Worm (Caenorhabditis elegans) whole organism, L4 larva: ENCODE data around the gene ugt-66.

Experiments
- F26F4.8 ChIP-seq: fragments of 200-800 bp; sonication (Bioruptor generic); conservative IDR thresholded peaks from 2 replicates; pipeline ENCODE4 v1.3.6; 2022; ENCODE audit warnings: missing genetic modification characterization, missing compliant biosample characterization
- F37D6.2 ChIP-seq: sonication (generic microtip); optimal IDR thresholded peaks from 2 replicates; lab custom pipeline; 2016; ENCODE audit warnings: mild to moderate bottlenecking, missing genetic modification characterization, missing compliant biosample characterization
- F44E2.7 ChIP-seq: fragments of 200-800 bp; sonication (Bioruptor generic); IDR thresholded peaks from 2 replicates; pipeline ENCODE4 v2.1.2; 2022; ENCODE audit warnings: missing genetic modification characterization, missing compliant biosample characterization
- T20F7.1 ChIP-seq: fragments of 200-800 bp; sonication (Bioruptor generic); optimal IDR thresholded peaks from 2 replicates; lab custom pipeline; 2018; ENCODE audit warnings: mild to moderate bottlenecking, missing genetic modification characterization, missing compliant biosample characterization
- T26A8.4 ChIP-seq: fragments of 200-800 bp; sonication (Bioruptor generic); IDR thresholded peaks from 2 replicates; pipeline ENCODE4 v1.3.6; 2022; ENCODE audit warnings: missing genetic modification characterization, missing compliant biosample characterization
- aly-2 ChIP-seq: sonication (generic microtip); optimal IDR thresholded peaks from 2 replicates; lab custom pipeline; 2018; ENCODE audit warnings: missing biosample characterization, missing genetic modification characterization
- ama-1 ChIP-seq: fragments of 150-350 bp; optimal IDR thresholded peaks from 2 replicates; lab custom pipeline; 2014; ENCODE audit warnings: inconsistent platforms, mixed read lengths
- attf-4 ChIP-seq: sonication (generic microtip); optimal IDR thresholded peaks from 3 replicates; lab custom pipeline; 2017; ENCODE audit warnings: missing biosample characterization, missing genetic modification characterization
- ceh-28 ChIP-seq: fragments of 150-350 bp; optimal IDR thresholded peaks from 2 replicates; lab custom pipeline; 2014; ENCODE audit warnings: missing biosample characterization, missing genetic modification reagents, missing genetic modification characterization
- ceh-32 ChIP-seq: sonication (generic microtip); optimal IDR thresholded peaks from 2 replicates; lab custom pipeline; 2016; ENCODE audit warnings: mild to moderate bottlenecking, missing genetic modification characterization, missing compliant biosample characterization; ENCODE audit not compliant: poor library complexity
- ceh-44 ChIP-seq: fragments of 200-800 bp; sonication (Bioruptor generic); IDR thresholded peaks from 2 replicates; pipeline ENCODE4 v1.3.6; 2022; ENCODE audit warnings: missing genetic modification reagents, missing genetic modification characterization, missing compliant biosample characterization
- ceh-82 ChIP-seq: sonication (generic microtip); optimal IDR thresholded peaks from 2 replicates; lab custom pipeline; 2017; ENCODE audit warnings: missing biosample characterization, missing genetic modification characterization
- daf-16 ChIP-seq, 3 experiments: sonication (generic microtip); optimal IDR thresholded peaks; 2 replicates each; lab custom pipeline; 2016 to 2017; ENCODE audit warnings: missing genetic modification characterization in 3 of 3, missing genetic modification reagents in 3 of 3, mild to moderate bottlenecking in 2 of 3, missing compliant biosample characterization in 2 of 3, missing biosample characterization in 1 of 3, moderate library complexity in 1 of 3
- dmd-8 ChIP-seq: fragments of 200-800 bp; sonication (Bioruptor generic); IDR thresholded peaks from 2 replicates; pipeline ENCODE4 v1.3.6; 2022; ENCODE audit warnings: missing genetic modification characterization, missing compliant biosample characterization
- duxl-1 ChIP-seq: sonication (generic microtip); optimal IDR thresholded peaks from 2 replicates; lab custom pipeline; 2016; ENCODE audit warnings: mild to moderate bottlenecking, missing genetic modification characterization, moderate library complexity, missing compliant biosample characterization; ENCODE audit not compliant: poor library complexity
- egl-27 ChIP-seq: sonication (generic microtip); optimal IDR thresholded peaks from 3 replicates; lab custom pipeline; 2017; ENCODE audit warnings: missing biosample characterization, missing genetic modification reagents, missing genetic modification characterization
- egl-43 ChIP-seq: fragments of 200-800 bp; sonication (Bioruptor generic); IDR thresholded peaks from 2 replicates; pipeline ENCODE4 v1.3.6; 2022; ENCODE audit warnings: missing genetic modification reagents, missing genetic modification characterization, missing compliant biosample characterization
- gei-8 ChIP-seq: fragments of 200-800 bp; sonication (Bioruptor generic); optimal IDR thresholded peaks from 2 replicates; lab custom pipeline; 2018; ENCODE audit warnings: mild to moderate bottlenecking, missing genetic modification characterization, missing compliant biosample characterization
- hif-1 ChIP-seq, 2 experiments: sonication (generic microtip); optimal IDR thresholded peaks; 2 replicates each; lab custom pipeline; 2016 to 2017; ENCODE audit warnings: missing compliant biosample characterization in 2 of 2, missing genetic modification characterization in 2 of 2, missing genetic modification reagents in 2 of 2, missing genotype in 2 of 2, mild to moderate bottlenecking in 1 of 2
- hlh-11 ChIP-seq: fragments of 200-800 bp; sonication (Bioruptor generic); optimal IDR thresholded peaks from 2 replicates; lab custom pipeline; 2018; ENCODE audit warnings: mild to moderate bottlenecking, missing genetic modification characterization, missing compliant biosample characterization
- hmg-1.1 ChIP-seq: fragments of 200-800 bp; sonication (Bioruptor generic); IDR thresholded peaks from 2 replicates; pipeline ENCODE4 v1.3.6; 2022; ENCODE audit warnings: missing genetic modification reagents, missing genetic modification characterization, missing compliant biosample characterization
- lim-7 ChIP-seq: fragments of 200-800 bp; sonication (Bioruptor generic); IDR thresholded peaks from 2 replicates; pipeline ENCODE4 v1.3.6; 2022; ENCODE audit warnings: missing genetic modification characterization, missing compliant biosample characterization
- lin-38 ChIP-seq: fragments of 200-800 bp; sonication (Bioruptor generic); IDR thresholded peaks from 2 replicates; pipeline ENCODE4 v1.3.6; 2022; ENCODE audit warnings: missing genetic modification reagents, missing genetic modification characterization, missing compliant biosample characterization
- lir-3 ChIP-seq: sonication (generic microtip); optimal IDR thresholded peaks from 2 replicates; lab custom pipeline; 2016; ENCODE audit warnings: mild to moderate bottlenecking, missing genetic modification characterization, missing compliant biosample characterization
- madf-5 ChIP-seq, 2 experiments: fragments of 200-800 bp; sonication (Bioruptor generic); IDR thresholded peaks; 2 replicates each; pipeline ENCODE4 v1.3.6; 2022; ENCODE audit warnings: missing compliant biosample characterization in 2 of 2, missing genetic modification characterization in 2 of 2
- mdl-1 ChIP-seq, 2 experiments: fragments of 150-350 bp in 1 of 2; sonication (generic microtip) in 1 of 2; optimal IDR thresholded peaks; 2 replicates each; lab custom pipeline; 2014 to 2017; ENCODE audit warnings: missing biosample characterization in 2 of 2, missing genetic modification characterization in 2 of 2
- mes-2 ChIP-seq: sonication (generic microtip); optimal IDR thresholded peaks from 2 replicates; lab custom pipeline; 2016; ENCODE audit warnings: missing genotype, mild to moderate bottlenecking, missing genetic modification characterization, missing compliant biosample characterization; ENCODE audit not compliant: poor library complexity, severe bottlenecking
- mxl-2 ChIP-seq: fragments of 200-800 bp; sonication (Bioruptor generic); conservative IDR thresholded peaks from 2 replicates; pipeline ENCODE4 v1.3.6; 2022; ENCODE audit warnings: missing genetic modification reagents, missing genetic modification characterization, missing compliant biosample characterization
- mxl-3 ChIP-seq: fragments of 200-800 bp; sonication (Bioruptor generic); optimal IDR thresholded peaks from 2 replicates; lab custom pipeline; 2018; ENCODE audit warnings: mild to moderate bottlenecking, missing genetic modification characterization, missing compliant biosample characterization
- nhr-10 ChIP-seq: fragments of 150-350 bp; optimal IDR thresholded peaks from 2 replicates; lab custom pipeline; 2014; ENCODE audit warnings: missing biosample characterization, missing genetic modification characterization
- nhr-102 ChIP-seq: sonication (generic microtip); optimal IDR thresholded peaks from 2 replicates; lab custom pipeline; 2016; ENCODE audit warnings: mild to moderate bottlenecking, missing genetic modification characterization, moderate library complexity, missing compliant biosample characterization
- nhr-11 ChIP-seq: fragments of 150-350 bp; optimal IDR thresholded peaks from 2 replicates; lab custom pipeline; 2014; ENCODE audit warnings: missing biosample characterization, missing genetic modification characterization
- nhr-111 ChIP-seq: fragments of 200-800 bp; sonication (Bioruptor generic); optimal IDR thresholded peaks from 2 replicates; lab custom pipeline; 2018; ENCODE audit warnings: mild to moderate bottlenecking, missing genetic modification characterization, missing compliant biosample characterization
- nhr-25 ChIP-seq: sonication (generic microtip); optimal IDR thresholded peaks from 2 replicates; lab custom pipeline; 2017; ENCODE audit warnings: missing genetic modification characterization, mild to moderate bottlenecking, missing compliant biosample characterization, antibody characterized with exemption, moderate library complexity, borderline replicate concordance; ENCODE audit not compliant: insufficient read depth
- nhr-28 ChIP-seq: fragments of 150-350 bp; optimal IDR thresholded peaks from 2 replicates; lab custom pipeline; 2014; ENCODE audit warnings: missing biosample characterization, missing genetic modification characterization
- nhr-48 ChIP-seq: sonication (generic microtip); optimal IDR thresholded peaks from 2 replicates; lab custom pipeline; 2016; ENCODE audit warnings: mild to moderate bottlenecking, missing genetic modification characterization, missing compliant biosample characterization
- nhr-77 ChIP-seq: fragments of 150-350 bp; optimal IDR thresholded peaks from 2 replicates; lab custom pipeline; 2014; ENCODE audit warnings: missing biosample characterization, missing genetic modification characterization
- pha-4 ChIP-seq, 2 experiments: fragments of 150-350 bp in 1 of 2; fragments of 200-800 bp in 1 of 2; sonication (Bioruptor generic) in 1 of 2; IDR thresholded peaks in 1 of 2; optimal IDR thresholded peaks in 1 of 2; 2 replicates each; pipeline versions ENCODE4 v1.3.6 to Lab custom; 2014 to 2022; ENCODE audit warnings: missing genetic modification characterization in 2 of 2, missing genetic modification reagents in 2 of 2, missing biosample characterization in 1 of 2, missing compliant biosample characterization in 1 of 2
- pqm-1 ChIP-seq: sonication (generic microtip); optimal IDR thresholded peaks from 2 replicates; lab custom pipeline; 2017; ENCODE audit warnings: missing biosample characterization, missing genetic modification characterization
- rbr-2 ChIP-seq: sonication (generic microtip); optimal IDR thresholded peaks from 2 replicates; lab custom pipeline; 2016; ENCODE audit warnings: missing genotype, missing genetic modification characterization, missing compliant biosample characterization
- set-16 ChIP-seq: fragments of 200-800 bp; sonication (Bioruptor generic); IDR thresholded peaks from 2 replicates; pipeline ENCODE4 v1.3.6; 2022; ENCODE audit warnings: missing genetic modification reagents, missing genetic modification characterization, missing compliant biosample characterization
- skn-1 ChIP-seq: fragments of 150-350 bp; optimal IDR thresholded peaks from 2 replicates; lab custom pipeline; 2014; ENCODE audit warnings: missing biosample characterization, missing genetic modification characterization
- spr-1 ChIP-seq: sonication (generic microtip); optimal IDR thresholded peaks from 2 replicates; lab custom pipeline; 2016; ENCODE audit warnings: mild to moderate bottlenecking, missing genetic modification characterization, missing compliant biosample characterization
- spr-3 ChIP-seq: fragments of 200-800 bp; sonication (Bioruptor generic); optimal IDR thresholded peaks from 2 replicates; lab custom pipeline; 2018; ENCODE audit warnings: mild to moderate bottlenecking, missing genetic modification characterization, missing compliant biosample characterization
- tag-97 ChIP-seq: fragments of 200-800 bp; sonication (Bioruptor generic); IDR thresholded peaks from 2 replicates; pipeline ENCODE4 v1.3.6; 2022; ENCODE audit warnings: missing genetic modification characterization, missing compliant biosample characterization
- unc-39 ChIP-seq: sonication (generic microtip); optimal IDR thresholded peaks from 2 replicates; lab custom pipeline; 2017; ENCODE audit warnings: missing biosample characterization, missing genetic modification characterization
- unc-62 ChIP-seq, 3 experiments: fragments of 150-350 bp in 1 of 3; sonication (generic microtip); optimal IDR thresholded peaks in 2 of 3; peaks in 1 of 3; 1 replicate in 1 of 3; 2 replicates in 2 of 3; lab custom pipeline; 2014 to 2017; ENCODE audit warnings: missing biosample characterization in 3 of 3, missing genetic modification characterization in 3 of 3, missing genetic modification reagents in 3 of 3, missing genotype in 1 of 3
- zfp-3 ChIP-seq: fragments of 200-800 bp; sonication (Bioruptor generic); conservative IDR thresholded peaks from 2 replicates; pipeline ENCODE4 v1.3.6; 2022; ENCODE audit warnings: missing genetic modification reagents, missing genetic modification characterization, missing compliant biosample characterization
- zip-11 ChIP-seq: fragments of 200-800 bp; sonication (Bioruptor generic); IDR thresholded peaks from 2 replicates; pipeline ENCODE4 v1.3.6; 2022; ENCODE audit warnings: missing genetic modification characterization, missing compliant biosample characterization

ugt-66 gene

DNA sequence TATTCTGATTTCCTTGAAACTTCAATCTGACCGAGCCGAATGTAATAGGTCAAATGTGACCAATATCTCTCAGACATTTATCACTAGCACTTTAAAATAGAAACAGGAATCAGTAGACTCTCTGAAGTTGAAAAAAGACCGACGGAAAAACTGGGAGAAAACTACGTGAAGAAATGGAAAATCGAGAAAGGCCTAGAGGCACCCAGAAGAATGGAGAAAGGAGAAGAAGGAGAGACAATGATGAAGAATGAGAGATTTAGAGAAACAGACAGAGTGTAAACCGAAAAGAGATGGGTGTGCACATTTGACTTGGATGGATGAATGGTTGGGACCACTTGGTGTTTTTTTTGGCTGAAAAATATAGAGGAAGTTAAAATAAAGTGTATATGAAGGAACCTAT is 24.3 kb downstream of the ugt-66 start:
- TF ChIP-seq gei-8 (GFP tag; lab: Kevin White, UChicago) (no peak), T20F7.1 (peak; percentile 8), lir-3 (tag; lab: Kevin White, UChicago) (no peak), mes-2 (tag; lab: Kevin White, UChicago) (no peak), dmd-8 (GFP tag; lab: Robert Waterston, UW) (no peak), attf-4 (tag; lab: Kevin White, UChicago) (no peak), unc-39 (tag; lab: Kevin White, UChicago) (no peak), tag-97 (GFP tag; lab: Robert Waterston, UW) (no peak), egl-27 (tag; lab: Kevin White, UChicago) (no peak), daf-16 (GFP tag; optimal IDR thresholded peaks at IDR 0.05; lab: Kevin White, UChicago) (peak in 1 of 2 experiments; percentile 76), daf-16 (tag; optimal IDR thresholded peaks at IDR 0.05; lab: Kevin White, UChicago) (peak; percentile 19), T26A8.4 (GFP tag; lab: Robert Waterston, UW) (no peak), nhr-48 (tag; lab: Kevin White, UChicago) (peak; percentile 22), pha-4 (GFP tag; IDR thresholded peaks at IDR 0.05; lab: Robert Waterston, UW) (no peak; the same call in 1 of the 2 replicates), pha-4 (tag; optimal IDR thresholded peaks at IDR 0.05; lab: Kevin White, UChicago) (no peak), nhr-28 (tag; lab: Kevin White, UChicago) (peak; percentile 65), set-16 (GFP tag; lab: Robert Waterston, UW) (no peak), F44E2.7 (GFP tag; lab: Robert Waterston, UW) (no peak), F26F4.8 (no peak), hlh-11 (peak; percentile 67), hif-1 (tag; optimal IDR thresholded peaks at IDR 0.05; lab: Kevin White, UChicago) (peak in 1 of 2 experiments; percentile 95), nhr-11 (peak; percentile 86), nhr-77 (tag; lab: Kevin White, UChicago) (no peak), spr-3 (GFP tag; lab: Kevin White, UChicago) (no peak), zip-11 (no peak), ceh-44 (no peak), spr-1 (tag; lab: Kevin White, UChicago) (no peak), ceh-32 (tag; lab: Kevin White, UChicago) (no peak), madf-5 (GFP tag; IDR thresholded peaks at IDR 0.05; lab: Robert Waterston, UW) (no peak), mxl-3 (no peak), nhr-25 (tag; lab: Kevin White, UChicago) (no peak), mxl-2 (GFP tag; lab: Robert Waterston, UW) (no peak), ceh-28 (tag; lab: Kevin White, UChicago) (no peak), nhr-10 (tag; lab: Kevin White, UChicago) (no peak), skn-1 (tag; lab: Kevin White, UChicago) (no peak), egl-43 (GFP tag; lab: Robert Waterston, UW) (no peak), mdl-1 (tag; optimal IDR thresholded peaks at IDR 0.05; lab: Kevin White, UChicago) (peak in 1 of 2 experiments; percentile 2), aly-2 (tag; lab: Kevin White, UChicago) (no peak), pqm-1 (tag; lab: Kevin White, UChicago) (no peak), ama-1 (no peak), lin-38 (GFP tag; lab: Robert Waterston, UW) (0 out of 2 replicates have a peak, but pooled peaks have one; percentile 7), ceh-82 (tag; lab: Kevin White, UChicago) (no peak), zfp-3 (GFP tag; lab: Robert Waterston, UW) (0 out of 2 replicates have a peak, but pooled peaks have one; percentile 31), nhr-102 (tag; lab: Kevin White, UChicago) (no peak), F37D6.2 (tag; lab: Kevin White, UChicago) (no peak), lim-7 (GFP tag; lab: Robert Waterston, UW) (no peak), rbr-2 (tag; lab: Kevin White, UChicago) (peak; percentile 19), duxl-1 (tag; lab: Kevin White, UChicago) (no peak), nhr-111 (GFP tag; lab: Kevin White, UChicago) (no peak), unc-62 (GFP tag; optimal IDR thresholded peaks at IDR 0.05 in 1 of 2; lab: Kevin White, UChicago) (peak in 1 of 2 experiments; percentile 64), unc-62 (tag; optimal IDR thresholded peaks at IDR 0.05; lab: Kevin White, UChicago) (no peak), hmg-1.1 (peak; percentile 68)
